Fruit fly (Drosophila melanogaster) whole organism, embryonic: ENCODE data around the gene CG11842.
A peak's percentile ranks its signal among the peaks of the same experiment; 100 is the strongest.

ENCODE experiments used
- Asciz ChIP-seq: fragments of 200-800 bp; sonication (Bioruptor generic); optimal IDR thresholded peaks from 2 replicates; lab custom pipeline; 2017; ENCODE audit warnings: missing biosample characterization, mild to moderate bottlenecking, missing genetic modification characterization, missing genetic modification reagents
- Atf6 ChIP-seq: fragments of 200-800 bp; sonication (Bioruptor generic); IDR thresholded peaks from 2 replicates; pipeline ENCODE4 v1.3.6; 2022; ENCODE audit warnings: missing biosample characterization, missing genetic modification characterization
- Blimp-1 ChIP-seq: fragments of 200-800 bp; sonication (Bioruptor generic); optimal IDR thresholded peaks from 3 replicates; lab custom pipeline; 2018; ENCODE audit warnings: missing biosample characterization, missing genetic modification characterization, mild to moderate bottlenecking, moderate library complexity, missing genetic modification reagents
- BtbVII ChIP-seq: fragments of 200-800 bp; sonication (Bioruptor generic); optimal IDR thresholded peaks from 3 replicates; lab custom pipeline; 2017; ENCODE audit warnings: missing biosample characterization, mild to moderate bottlenecking, missing genetic modification characterization
- CG10209 ChIP-seq: fragments of 200-800 bp; sonication (Bioruptor generic); optimal IDR thresholded peaks from 3 replicates; lab custom pipeline; 2017; ENCODE audit warnings: missing biosample characterization, mild to moderate bottlenecking, missing genetic modification characterization, missing genetic modification reagents
- CG1024 ChIP-seq: fragments of 200-800 bp; sonication (Bioruptor generic); IDR thresholded peaks from 2 replicates; pipeline ENCODE4 v1.3.6; 2022; ENCODE audit warnings: missing biosample characterization, missing genetic modification characterization
- CG10654 ChIP-seq: fragments of 200-800 bp; sonication (Bioruptor generic); optimal IDR thresholded peaks from 2 replicates; lab custom pipeline; 2016; ENCODE audit warnings: missing biosample characterization, missing genetic modification characterization
- CG11398 ChIP-seq: fragments of 200-800 bp; sonication (Bioruptor generic); optimal IDR thresholded peaks from 2 replicates; lab custom pipeline; 2016; ENCODE audit warnings: missing biosample characterization, missing genetic modification characterization
- CG11696 ChIP-seq: fragments of 200-800 bp; sonication (Bioruptor generic); IDR thresholded peaks from 2 replicates; pipeline ENCODE4 v1.3.6; 2022; ENCODE audit warnings: missing biosample characterization, missing genetic modification characterization
- CG12155 ChIP-seq: fragments of 200-800 bp; sonication (Bioruptor generic); optimal IDR thresholded peaks from 3 replicates; lab custom pipeline; 2016; ENCODE audit warnings: missing biosample characterization, missing genetic modification characterization
- CG13123 ChIP-seq: fragments of 200-800 bp; sonication (Bioruptor generic); optimal IDR thresholded peaks from 2 replicates; lab custom pipeline; 2016; ENCODE audit warnings: missing biosample characterization, missing genetic modification characterization
- CG13424 ChIP-seq: fragments of 200-800 bp; sonication (Bioruptor generic); optimal IDR thresholded peaks from 2 replicates; lab custom pipeline; 2019; ENCODE audit warnings: missing biosample characterization, mild to moderate bottlenecking, missing genetic modification characterization, moderate library complexity
- CG15073 ChIP-seq: fragments of 200-800 bp; sonication (Bioruptor generic); optimal IDR thresholded peaks from 2 replicates; lab custom pipeline; 2016; ENCODE audit warnings: missing biosample characterization, missing genetic modification characterization
- CG17186 ChIP-seq: fragments of 200-800 bp; sonication (Bioruptor generic); optimal IDR thresholded peaks from 3 replicates; lab custom pipeline; 2017; ENCODE audit warnings: missing biosample characterization, missing genetic modification reagents, missing genetic modification characterization
- CG17612 ChIP-seq: fragments of 200-800 bp; sonication (Bioruptor generic); IDR thresholded peaks from 2 replicates; pipeline ENCODE4 v1.3.6; 2022; ENCODE audit warnings: missing biosample characterization, missing genetic modification characterization
- CG2129 ChIP-seq: fragments of 200-800 bp; sonication (Bioruptor generic); IDR thresholded peaks from 2 replicates; pipeline ENCODE4 v1.3.6; 2022; ENCODE audit warnings: missing biosample characterization, missing genetic modification characterization; ENCODE audit not compliant: partially characterized antibody
- CG30020 ChIP-seq: fragments of 200-800 bp; optimal IDR thresholded peaks from 2 replicates; lab custom pipeline; 2019; ENCODE audit warnings: missing biosample characterization, mild to moderate bottlenecking, missing genetic modification characterization, moderate library complexity
- CG4404 ChIP-seq: fragments of 200-800 bp; sonication (Bioruptor generic); IDR thresholded peaks from 2 replicates; pipeline ENCODE4 v1.3.6; 2022; ENCODE audit warnings: missing biosample characterization, missing genetic modification characterization
- CG6654 ChIP-seq: fragments of 200-800 bp; sonication (Bioruptor generic); optimal IDR thresholded peaks from 2 replicates; lab custom pipeline; 2017; ENCODE audit warnings: missing biosample characterization, mild to moderate bottlenecking, missing genetic modification characterization
- CG6683 ChIP-seq: fragments of 200-800 bp; sonication (Bioruptor generic); optimal IDR thresholded peaks from 2 replicates; lab custom pipeline; 2017; ENCODE audit warnings: missing biosample characterization, mild to moderate bottlenecking, missing genetic modification characterization, missing genetic modification reagents
- CG7271 ChIP-seq: fragments of 200-800 bp; sonication (Bioruptor generic); optimal IDR thresholded peaks from 2 replicates; lab custom pipeline; 2018; ENCODE audit warnings: missing biosample characterization, mild to moderate bottlenecking, missing genetic modification characterization, moderate library complexity
- CG7556 ChIP-seq: fragments of 200-800 bp; sonication (Bioruptor generic); optimal IDR thresholded peaks from 2 replicates; lab custom pipeline; 2017; ENCODE audit warnings: missing biosample characterization, mild to moderate bottlenecking, missing genetic modification characterization
- CG8478 ChIP-seq: fragments of >200 bp; optimal IDR thresholded peaks from 2 replicates; lab custom pipeline; 2018
- Dad ChIP-seq: fragments of 200-800 bp; sonication (Bioruptor generic); optimal IDR thresholded peaks from 3 replicates; lab custom pipeline; 2016; ENCODE audit warnings: missing biosample characterization, missing genetic modification characterization
- Eip74EF ChIP-seq, 2 experiments: fragments of 200-800 bp in 1 of 2; fragments of >200 bp in 1 of 2; sonication (Bioruptor generic) in 1 of 2; optimal IDR thresholded peaks; 2 replicates each; lab custom pipeline; 2017 to 2019; ENCODE audit warnings: missing biosample characterization in 2 of 2, missing genetic modification characterization in 2 of 2, mild to moderate bottlenecking in 1 of 2, moderate library complexity in 1 of 2
- Hmr ChIP-seq: fragments of 200-800 bp; sonication (Bioruptor generic); optimal IDR thresholded peaks from 3 replicates; lab custom pipeline; 2017; ENCODE audit warnings: mild to moderate bottlenecking, missing biosample characterization, missing genetic modification reagents, missing genetic modification characterization
- Hmx ChIP-seq: fragments of 200-800 bp; sonication (Bioruptor generic); optimal IDR thresholded peaks from 2 replicates; lab custom pipeline; 2016; ENCODE audit warnings: missing biosample characterization, missing genetic modification characterization
- MESR4 ChIP-seq: fragments of 200-800 bp; sonication (Bioruptor generic); optimal IDR thresholded peaks from 2 replicates; lab custom pipeline; 2018; ENCODE audit warnings: missing biosample characterization, mild to moderate bottlenecking, missing genetic modification characterization, moderate library complexity
- MTF-1 ChIP-seq: fragments of 200-800 bp; sonication (Bioruptor generic); optimal IDR thresholded peaks from 2 replicates; lab custom pipeline; 2018; ENCODE audit warnings: missing biosample characterization, mild to moderate bottlenecking, missing genetic modification characterization, borderline replicate concordance
- Meics ChIP-seq: fragments of 200-800 bp; sonication (Bioruptor generic); optimal IDR thresholded peaks from 2 replicates; lab custom pipeline; 2017; ENCODE audit warnings: missing biosample characterization, mild to moderate bottlenecking, missing genetic modification characterization
- Mrtf ChIP-seq: fragments of 200-800 bp; sonication (Bioruptor generic); IDR thresholded peaks from 3 replicates; pipeline ENCODE4 v1.3.6; 2022; ENCODE audit warnings: missing biosample characterization, missing genetic modification characterization
- Nf-YB ChIP-seq: fragments of 200-800 bp; sonication (Bioruptor generic); optimal IDR thresholded peaks from 3 replicates; lab custom pipeline; 2019; ENCODE audit warnings: missing biosample characterization, mild to moderate bottlenecking, missing genetic modification characterization, moderate library complexity
- Optix ChIP-seq: fragments of 200-800 bp; sonication (Bioruptor generic); IDR thresholded peaks from 3 replicates; pipeline ENCODE4 v1.3.6; 2022; ENCODE audit warnings: missing biosample characterization, missing genetic modification characterization
- chn ChIP-seq: fragments of 200-800 bp; sonication (Bioruptor generic); optimal IDR thresholded peaks from 2 replicates; lab custom pipeline; 2016; ENCODE audit warnings: missing biosample characterization, missing genetic modification characterization
- crol ChIP-seq: fragments of 200-800 bp; sonication (Bioruptor generic); IDR thresholded peaks from 2 replicates; pipeline ENCODE4 v1.3.6; 2022; ENCODE audit warnings: missing biosample characterization, missing genetic modification characterization
- dm ChIP-seq: fragments of 200-800 bp; sonication (Bioruptor generic); optimal IDR thresholded peaks from 3 replicates; lab custom pipeline; 2016; ENCODE audit warnings: missing biosample characterization, missing genetic modification characterization
- esg ChIP-seq: fragments of 200-800 bp; sonication (Bioruptor generic); conservative IDR thresholded peaks from 2 replicates; pipeline ENCODE4 v1.3.6; 2022; ENCODE audit warnings: missing biosample characterization, missing genetic modification characterization
- exex ChIP-seq: fragments of 200-800 bp; sonication (Bioruptor generic); optimal IDR thresholded peaks from 4 replicates; lab custom pipeline; 2018; ENCODE audit warnings: missing biosample characterization, mild to moderate bottlenecking, missing genetic modification characterization, moderate library complexity
- eyg ChIP-seq: fragments of 200-800 bp; sonication (Bioruptor generic); optimal IDR thresholded peaks from 3 replicates; lab custom pipeline; 2016; ENCODE audit warnings: missing biosample characterization, missing genetic modification characterization
- hbn ChIP-seq: fragments of 200-800 bp; sonication (Bioruptor generic); IDR thresholded peaks from 2 replicates; pipeline ENCODE4 v1.3.6; 2022; ENCODE audit warnings: missing biosample characterization, missing genetic modification characterization; ENCODE audit not compliant: partially characterized antibody
- insv ChIP-seq, 2 experiments: fragments of 200-800 bp; sonication (Bioruptor generic); optimal IDR thresholded peaks; 3 replicates each; lab custom pipeline; 2016 to 2018; ENCODE audit warnings: missing biosample characterization in 2 of 2, missing genetic modification characterization in 2 of 2
- jigr1 ChIP-seq: fragments of 200-800 bp; sonication (Bioruptor generic); IDR thresholded peaks from 3 replicates; pipeline ENCODE4 v1.3.6; 2022; ENCODE audit warnings: missing biosample characterization, missing genetic modification characterization
- jumu ChIP-seq: fragments of 200-800 bp; sonication (Bioruptor generic); optimal IDR thresholded peaks from 3 replicates; lab custom pipeline; 2016; ENCODE audit warnings: missing biosample characterization, missing genetic modification characterization
- ken ChIP-seq: fragments of 200-800 bp; sonication (Bioruptor generic); IDR thresholded peaks from 3 replicates; pipeline ENCODE4 v1.3.6; 2022; ENCODE audit warnings: missing biosample characterization, missing genetic modification characterization
- nau ChIP-seq: fragments of 200-800 bp; sonication (Bioruptor generic); optimal IDR thresholded peaks from 3 replicates; lab custom pipeline; 2017; ENCODE audit warnings: missing biosample characterization, mild to moderate bottlenecking, missing genetic modification characterization, missing genetic modification reagents
- run ChIP-seq: fragments of 200-800 bp; sonication (Bioruptor generic); optimal IDR thresholded peaks from 3 replicates; lab custom pipeline; 2018; ENCODE audit warnings: missing biosample characterization, mild to moderate bottlenecking, missing genetic modification characterization
- sc ChIP-seq, 3 experiments: fragments of >200 bp in 2 of 3; fragments of 200-800 bp in 1 of 3; sonication (Bioruptor generic) in 1 of 3; optimal IDR thresholded peaks; 2 replicates in 2 of 3; 3 replicates in 1 of 3; lab custom pipeline; 2017; ENCODE audit warnings: mild to moderate bottlenecking in 1 of 3, missing biosample characterization in 1 of 3, missing genetic modification characterization in 1 of 3, missing genetic modification reagents in 1 of 3
- sens-2 ChIP-seq: fragments of 200-800 bp; sonication (Bioruptor generic); IDR thresholded peaks from 2 replicates; pipeline ENCODE4 v1.3.6; 2022; ENCODE audit warnings: missing biosample characterization, missing genetic modification characterization
- sna ChIP-seq: fragments of 200-800 bp; sonication (Bioruptor generic); IDR thresholded peaks from 2 replicates; pipeline ENCODE4 v1.3.6; 2022; ENCODE audit warnings: missing biosample characterization, missing genetic modification characterization; ENCODE audit not compliant: partially characterized antibody
- wor ChIP-seq: fragments of 200-800 bp; sonication (Bioruptor generic); IDR thresholded peaks from 2 replicates; pipeline ENCODE4 v1.3.6; 2022; ENCODE audit warnings: missing biosample characterization, missing genetic modification characterization
- zfh2 ChIP-seq: fragments of 200-800 bp; sonication (Bioruptor generic); optimal IDR thresholded peaks from 2 replicates; lab custom pipeline; 2016; ENCODE audit warnings: missing biosample characterization, missing genetic modification characterization

CG11842 gene

dm6 chr3R:29089662-29090007 is 37.2 kb downstream of the CG11842 start (continued):
- no peak for TF ChIP-seq sna (GFP tag; lab: Robert Waterston, UW)
- peak; percentile 52 for TF ChIP-seq CG4404 (GFP tag; lab: Robert Waterston, UW)
- no peak for TF ChIP-seq ken (GFP tag; lab: Robert Waterston, UW)
- no peak for TF ChIP-seq Dad (GFP tag; lab: Kevin White, UChicago)
- TF ChIP-seq CG30020, result no peak
- no peak for TF ChIP-seq CG10654
- TF ChIP-seq exex, result no peak
- TF ChIP-seq CG6683 (GFP tag; lab: Kevin White, UChicago), result no peak
- TF ChIP-seq Mrtf, result peak; percentile 59; the same call in 2 of the 3 replicates
- no peak for TF ChIP-seq Nf-YB (GFP tag; lab: Kevin White, UChicago)
- TF ChIP-seq CG10209 (GFP tag; lab: Kevin White, UChicago), result no peak
- no peak for TF ChIP-seq CG1024
- TF ChIP-seq run (tag; lab: Kevin White, UChicago), result peak; percentile 21
- no peak for TF ChIP-seq esg
- peak; percentile 39 for TF ChIP-seq eyg (GFP tag; lab: Kevin White, UChicago)
- no peak for TF ChIP-seq CG15073
- no peak for TF ChIP-seq CG13123 (GFP tag; lab: Kevin White, UChicago)
- TF ChIP-seq sens-2, result no peak
- TF ChIP-seq CG17612 (GFP tag; lab: Robert Waterston, UW), result no peak
- no peak for TF ChIP-seq CG17186
- no peak for TF ChIP-seq crol
- TF ChIP-seq MESR4 (GFP tag; lab: Kevin White, UChicago), result no peak
- no peak for TF ChIP-seq hbn (GFP tag; lab: Robert Waterston, UW)
- no peak for TF ChIP-seq Hmx
- TF ChIP-seq Blimp-1, result peak; percentile 23
- no peak for TF ChIP-seq CG11696 (GFP tag; lab: Robert Waterston, UW)
- no peak for TF ChIP-seq Optix (GFP tag; lab: Robert Waterston, UW)
- TF ChIP-seq jumu (GFP tag; lab: Kevin White, UChicago), result peak; percentile 47
- TF ChIP-seq CG7556 (GFP tag; lab: Kevin White, UChicago), result no peak
- TF ChIP-seq CG13424 (tag; lab: Kevin White, UChicago), result no peak
- no peak for TF ChIP-seq CG2129 (GFP tag; lab: Robert Waterston, UW)
- no peak for TF ChIP-seq jigr1 (GFP tag; lab: Robert Waterston, UW)
- TF ChIP-seq Eip74EF (GFP tag; optimal IDR thresholded peaks at IDR 0.05; lab: Kevin White, UChicago), result peak in 1 of 2 experiments; percentile 23
- TF ChIP-seq MTF-1 (GFP tag; lab: Kevin White, UChicago), result no peak
- no peak for TF ChIP-seq CG6654 (GFP tag; lab: Kevin White, UChicago)
- no peak for TF ChIP-seq chn
- no peak for TF ChIP-seq insv (GFP tag; optimal IDR thresholded peaks at IDR 0.05; lab: Kevin White, UChicago)
- peak; percentile 62 for TF ChIP-seq nau (GFP tag; lab: Kevin White, UChicago)
- peak; percentile 53 for TF ChIP-seq Meics
- TF ChIP-seq Hmr (GFP tag; lab: Kevin White, UChicago), result peak; percentile 14
- TF ChIP-seq CG12155 (GFP tag; lab: Kevin White, UChicago), result no peak
- no peak for TF ChIP-seq zfh2 (GFP tag; lab: Kevin White, UChicago)
- TF ChIP-seq Atf6 (GFP tag; lab: Robert Waterston, UW), result no peak
- TF ChIP-seq CG11398, result no peak
- TF ChIP-seq sc (optimal IDR thresholded peaks at IDR 0.05; lab: Kevin White, UChicago), result no peak
- no peak for TF ChIP-seq sc (GFP tag; optimal IDR thresholded peaks at IDR 0.05; lab: Kevin White, UChicago)
- TF ChIP-seq wor, result no peak
- TF ChIP-seq BtbVII (GFP tag; lab: Kevin White, UChicago), result peak; percentile 48
- TF ChIP-seq CG8478 (lab: Kevin White, UChicago), result no peak
- peak; percentile 55 for TF ChIP-seq Asciz (GFP tag; lab: Kevin White, UChicago)
- no peak for TF ChIP-seq dm
- no peak for TF ChIP-seq CG7271 (tag; lab: Kevin White, UChicago)
